Fruit fly (Drosophila melanogaster): ENCODE results near the gene CG3793.

CG3793 gene

DNA sequence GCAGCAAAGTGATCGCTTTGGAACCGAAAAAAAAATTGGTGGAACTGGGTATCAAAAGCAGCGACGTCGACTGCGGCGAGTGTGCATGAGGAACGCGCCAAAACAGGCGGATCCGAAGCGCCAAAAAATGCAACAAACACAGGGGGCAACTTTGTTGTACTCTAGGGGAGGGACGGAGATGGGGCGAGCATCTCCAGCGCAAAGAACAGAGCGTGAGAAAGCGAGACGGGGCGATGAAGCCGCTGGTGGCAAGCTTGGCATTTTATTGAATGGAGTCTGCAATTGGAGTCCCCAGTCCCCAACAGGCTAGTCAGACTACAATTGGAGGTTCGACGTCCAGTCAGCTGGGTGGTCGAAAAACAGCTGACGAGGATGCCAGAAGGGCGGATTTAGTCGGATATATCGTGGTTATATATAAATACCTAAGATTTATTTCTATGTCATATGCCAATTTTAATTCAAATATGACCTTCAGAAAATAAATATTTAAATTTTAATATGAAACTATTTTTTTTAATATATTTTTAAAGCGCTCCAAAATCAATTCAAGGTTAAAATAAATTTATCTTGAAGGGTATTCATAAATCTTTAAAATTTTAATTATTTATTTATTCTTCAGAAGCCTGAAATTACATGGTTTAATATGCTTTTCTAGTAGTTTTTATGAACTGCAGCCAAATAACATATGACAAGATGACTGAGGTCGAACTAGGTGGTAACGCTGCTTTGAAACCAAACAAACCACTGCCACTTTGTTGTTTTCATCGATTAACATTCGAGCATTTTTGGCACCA, 17.2 kb upstream of the CG3793 start (continued):
- TF ChIP-seq Pdp1 (GFP tag; optimal IDR thresholded peaks at IDR 0.05) (peak; percentile 25 to 44), oc (tag; optimal IDR thresholded peaks at IDR 0.05) (peak; percentile 68), Med (GFP tag) (peak; percentile 59), CG6272 (GFP tag; IDR thresholded peaks at IDR 0.05) (0 out of 2 replicates have a peak, but pooled peaks have one; percentile 50), tx (GFP tag; optimal IDR thresholded peaks at IDR 0.05) (no peak), lmd (GFP tag; IDR thresholded peaks at IDR 0.05) (peak; percentile 89), slp2 (GFP tag; optimal IDR thresholded peaks at IDR 0.05) (peak; percentile 5), Blimp-1 (GFP tag; optimal IDR thresholded peaks at IDR 0.05) (peak; percentile 89), lilli (GFP tag; optimal IDR thresholded peaks at IDR 0.05) (peak; percentile 58), CG12236 (GFP tag; optimal IDR thresholded peaks at IDR 0.05) (no peak), CG10959 (GFP tag; IDR thresholded peaks at IDR 0.05) (peak; percentile 77), CG9727 (GFP tag; optimal IDR thresholded peaks at IDR 0.05) (peak; percentile 97), CG8478 (optimal IDR thresholded peaks at IDR 0.05) (no peak), CG32772 (GFP tag; IDR thresholded peaks at IDR 0.05) (peak; percentile 62), CG11723 (GFP tag; optimal IDR thresholded peaks at IDR 0.05) (peak; percentile 81), Sin3A (optimal IDR thresholded peaks at IDR 0.05) (no peak), CG3838 (GFP tag; optimal IDR thresholded peaks at IDR 0.05) (peak; percentile 33), CG12104 (GFP tag; optimal IDR thresholded peaks at IDR 0.05) (peak; percentile 94), cad (GFP tag; optimal IDR thresholded peaks at IDR 0.05) (no peak), mam (GFP tag; optimal IDR thresholded peaks at IDR 0.05) (peak; percentile 17), TFAM (GFP tag; optimal IDR thresholded peaks at IDR 0.05) (no peak), CG4820 (GFP tag; optimal IDR thresholded peaks at IDR 0.05) (peak; percentile 89), sim (GFP tag; IDR thresholded peaks at IDR 0.05) (peak; percentile 32; the same call in 1 of the 2 replicates), so (GFP tag; IDR thresholded peaks at IDR 0.05) (peak; percentile 32; the same call in 1 of the 3 replicates), Bgb (GFP tag; IDR thresholded peaks at IDR 0.05; ENCODE audit: partially characterized antibody) (no peak), E2f1 (GFP tag; IDR thresholded peaks at IDR 0.05) (peak; percentile 39; the same call in 1 of the 2 replicates), CG15601 (tag; optimal IDR thresholded peaks at IDR 0.05) (peak; percentile 94), Dref (GFP tag; IDR thresholded peaks at IDR 0.05) (peak; percentile 26; the same call in 1 of the 2 replicates), fru (optimal IDR thresholded peaks at IDR 0.05) (no peak), Dad (GFP tag; optimal IDR thresholded peaks at IDR 0.05) (peak; percentile 11), crp (GFP tag; optimal IDR thresholded peaks at IDR 0.05) (peak; percentile 70 to 89), HLH54F (GFP tag; optimal IDR thresholded peaks at IDR 0.05) (peak; percentile 44), Oli (tag; optimal IDR thresholded peaks at IDR 0.05) (peak; percentile 93), CG2120 (GFP tag; optimal IDR thresholded peaks at IDR 0.05) (peak; percentile 57), CG17829 (tag; optimal IDR thresholded peaks at IDR 0.05) (peak; percentile 96), ham (GFP tag; IDR thresholded peaks at IDR 0.05) (no peak), phol (tag; optimal IDR thresholded peaks at IDR 0.05) (peak; percentile 96), kni (GFP tag; optimal IDR thresholded peaks at IDR 0.05) (no peak), kah (GFP tag; optimal IDR thresholded peaks at IDR 0.05) (peak; percentile 97), lab (GFP tag; optimal IDR thresholded peaks at IDR 0.05) (peak; percentile 88), ara (GFP tag; IDR thresholded peaks at IDR 0.05) (no peak; the same call in 1 of the 2 replicates), CG3847 (GFP tag; IDR thresholded peaks at IDR 0.05) (peak; percentile 84), CG16813 (GFP tag; IDR thresholded peaks at IDR 0.05; ENCODE audit: partially characterized antibody) (0 out of 3 replicates have a peak, but pooled peaks have one; percentile 19), bigmax (GFP tag; optimal IDR thresholded peaks at IDR 0.05) (no peak), zf30C (GFP tag; optimal IDR thresholded peaks at IDR 0.05) (no peak), vvl (GFP tag; IDR thresholded peaks at IDR 0.05) (peak; percentile 83), al (GFP tag; IDR thresholded peaks at IDR 0.05) (peak; percentile 71), Hey (tag; optimal IDR thresholded peaks at IDR 0.05) (no peak), pzg (GFP tag; optimal IDR thresholded peaks at IDR 0.05) (no peak), Vsx1 (GFP tag; optimal IDR thresholded peaks at IDR 0.05) (peak; percentile 79)

Measured in whole organism, embryonic.